In the genomic region with DNA sequence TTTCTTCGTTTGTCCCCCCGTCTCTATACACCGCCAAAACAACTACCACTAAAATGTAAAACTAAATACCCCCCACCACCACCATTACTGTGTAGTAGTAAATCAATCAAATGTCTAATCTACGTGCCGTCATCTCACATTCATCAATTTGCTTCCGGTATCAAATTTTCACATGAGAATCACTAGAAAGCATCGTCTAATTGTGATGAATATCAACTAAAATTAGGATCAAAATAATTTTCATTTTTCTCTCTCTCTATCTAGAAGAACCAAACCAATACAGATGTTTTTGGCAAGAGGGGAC, we compare ENCODE assay signal across 7 worm cellular contexts.
TF ChIP-seq lines count a peak whose summit lies in the region.

No protein-coding gene starts in this region.

TF ChIP-seq in whole organism, L1 larva, 84 proteins besides CTCF, POLR2A, EP300 and RAD21 (continues in another document):
- no peak for TF ChIP-seq lin-39 (tag; optimal IDR thresholded peaks at IDR 0.05; lab: Kevin White, UChicago)
- peak; percentile 19 for TF ChIP-seq zip-4 (GFP tag; optimal IDR thresholded peaks at IDR 0.05; lab: Kevin White, UChicago)
- no peak for TF ChIP-seq elt-2 (tag; optimal IDR thresholded peaks at IDR 0.05; lab: Kevin White, UChicago)
- no peak for TF ChIP-seq sox-4 (tag; optimal IDR thresholded peaks at IDR 0.05; lab: Kevin White, UChicago)
- TF ChIP-seq nhr-71 (tag; optimal IDR thresholded peaks at IDR 0.05; lab: Kevin White, UChicago) = peak; percentile 43
- no peak for TF ChIP-seq unc-98 (GFP tag; IDR thresholded peaks at IDR 0.05; lab: Robert Waterston, UW)
- no peak for TF ChIP-seq lin-15B (tag; optimal IDR thresholded peaks at IDR 0.05; lab: Kevin White, UChicago)
- no peak for TF ChIP-seq snpc-4 (tag; optimal IDR thresholded peaks at IDR 0.05; lab: Kevin White, UChicago)
- no peak for TF ChIP-seq nhr-28 (tag; optimal IDR thresholded peaks at IDR 0.05; lab: Kevin White, UChicago)
- no peak for TF ChIP-seq unc-130 (tag; optimal IDR thresholded peaks at IDR 0.05; lab: Kevin White, UChicago)
- no peak for TF ChIP-seq efl-3 (GFP tag; optimal IDR thresholded peaks at IDR 0.05; lab: Kevin White, UChicago)
- no peak for TF ChIP-seq mef-2 (tag; optimal IDR thresholded peaks at IDR 0.05; lab: Kevin White, UChicago)
- no peak for TF ChIP-seq ceh-82 (tag; optimal IDR thresholded peaks at IDR 0.05; lab: Kevin White, UChicago)

TF ChIP-seq in whole organism, L2 larva, 48 proteins besides CTCF, POLR2A, EP300 and RAD21 (continues in another document):
- no peak for TF ChIP-seq sem-4 (tag; optimal IDR thresholded peaks at IDR 0.05; lab: Kevin White, UChicago)
- TF ChIP-seq nhr-23 (tag; optimal IDR thresholded peaks at IDR 0.05; lab: Kevin White, UChicago) = no peak
- TF ChIP-seq nhr-10 (tag; optimal IDR thresholded peaks at IDR 0.05; lab: Kevin White, UChicago) = no peak
- TF ChIP-seq nhr-12 (tag; optimal IDR thresholded peaks at IDR 0.05; lab: Kevin White, UChicago) = no peak
- TF ChIP-seq unc-55 (GFP tag; optimal IDR thresholded peaks at IDR 0.05; lab: Kevin White, UChicago) = peak; percentile 19
- no peak for TF ChIP-seq sma-9 (GFP tag; optimal IDR thresholded peaks at IDR 0.05; lab: Kevin White, UChicago)
- TF ChIP-seq sma-9 (tag; optimal IDR thresholded peaks at IDR 0.05; lab: Kevin White, UChicago) = no peak
- TF ChIP-seq aly-2 (tag; optimal IDR thresholded peaks at IDR 0.05; lab: Kevin White, UChicago) = no peak
- peak; percentile 83 for TF ChIP-seq ama-1 (optimal IDR thresholded peaks at IDR 0.05; lab: Kevin White, UChicago)
- TF ChIP-seq gmeb-1 (tag; optimal IDR thresholded peaks at IDR 0.05; lab: Kevin White, UChicago) = no peak
- TF ChIP-seq elt-1 (tag; optimal IDR thresholded peaks at IDR 0.05; lab: Kevin White, UChicago) = no peak
- peak; percentile 9 for TF ChIP-seq C34F6.9 (tag; optimal IDR thresholded peaks at IDR 0.05; lab: Kevin White, UChicago)
- peak; percentile 48 for TF ChIP-seq ztf-4 (tag; optimal IDR thresholded peaks at IDR 0.05; lab: Kevin White, UChicago)
- no peak for TF ChIP-seq nhr-77 (tag; optimal IDR thresholded peaks at IDR 0.05; lab: Kevin White, UChicago)

TF ChIP-seq in whole organism, L3 larva, 47 proteins besides CTCF, POLR2A, EP300 and RAD21:
- TF ChIP-seq nhr-11 (tag; optimal IDR thresholded peaks at IDR 0.05; lab: Kevin White, UChicago) = peak; percentile 3
- peak; percentile 36 for TF ChIP-seq ztf-4 (tag; optimal IDR thresholded peaks at IDR 0.05; lab: Kevin White, UChicago)
- peak; percentile 5 for TF ChIP-seq nfya-1 (tag; optimal IDR thresholded peaks at IDR 0.05; lab: Kevin White, UChicago; ENCODE audit: insufficient read depth)
- no peak for TF ChIP-seq zag-1 (tag; optimal IDR thresholded peaks at IDR 0.05; lab: Kevin White, UChicago)
- TF ChIP-seq lin-15B (tag; optimal IDR thresholded peaks at IDR 0.05; lab: Kevin White, UChicago) = no peak
- TF ChIP-seq lin-39 (tag; optimal IDR thresholded peaks at IDR 0.05; lab: Kevin White, UChicago) = peak; percentile 14
- peak; percentile 24 for TF ChIP-seq nhr-25 (tag; optimal IDR thresholded peaks at IDR 0.05; lab: Kevin White, UChicago)

TF ChIP-seq in whole organism, L4 larva, 104 proteins besides CTCF, POLR2A, EP300 and RAD21 (continues in another document):
- TF ChIP-seq lsy-2 (tag; optimal IDR thresholded peaks at IDR 0.05; lab: Kevin White, UChicago) = peak in 1 of 2 experiments; percentile 19
- no peak for TF ChIP-seq dmd-8 (GFP tag; IDR thresholded peaks at IDR 0.05; lab: Robert Waterston, UW)
- TF ChIP-seq ama-1 (optimal IDR thresholded peaks at IDR 0.05; lab: Kevin White, UChicago) = peak; percentile 57
- TF ChIP-seq nhr-77 (tag; optimal IDR thresholded peaks at IDR 0.05; lab: Kevin White, UChicago) = peak; percentile 22
- TF ChIP-seq lin-13 (GFP tag; optimal IDR thresholded peaks at IDR 0.05; lab: Kevin White, UChicago) = peak; percentile 21
- TF ChIP-seq F49E8.2 (tag; optimal IDR thresholded peaks at IDR 0.05; lab: Kevin White, UChicago; ENCODE audit: borderline replicate concordance) = no peak
- TF ChIP-seq ceh-62 (tag; optimal IDR thresholded peaks at IDR 0.05; lab: Kevin White, UChicago) = no peak
- TF ChIP-seq mep-1 (tag; optimal IDR thresholded peaks at IDR 0.05; lab: Kevin White, UChicago) = peak; percentile 18
- TF ChIP-seq nhr-25 (tag; optimal IDR thresholded peaks at IDR 0.05; lab: Kevin White, UChicago; ENCODE audit: borderline replicate concordance, insufficient read depth) = peak; percentile 20
- TF ChIP-seq unc-62 (GFP tag; optimal IDR thresholded peaks at IDR 0.05 in 1 of 2; lab: Kevin White, UChicago) = peak in 1 of 2 experiments; percentile 69
- TF ChIP-seq unc-62 (tag; optimal IDR thresholded peaks at IDR 0.05; lab: Kevin White, UChicago) = no peak
- no peak for TF ChIP-seq fkh-10 (GFP tag; optimal IDR thresholded peaks at IDR 0.05; lab: Kevin White, UChicago)
- TF ChIP-seq daf-19 (GFP tag; conservative IDR thresholded peaks at IDR 0.05; lab: Robert Waterston, UW) = no peak
- peak; percentile 39 for TF ChIP-seq T20F7.1 (GFP tag; optimal IDR thresholded peaks at IDR 0.05; lab: Kevin White, UChicago)

TF ChIP-seq in whole organism, late embryonic, 69 proteins besides CTCF, POLR2A, EP300 and RAD21:
- TF ChIP-seq unc-55 (GFP tag; optimal IDR thresholded peaks at IDR 0.05; lab: Kevin White, UChicago) (peak; percentile 79), hlh-13 (GFP tag; optimal IDR thresholded peaks at IDR 0.05; lab: Kevin White, UChicago) (no peak)

TF ChIP-seq in whole organism, mixed stage, embryonic, 35 proteins besides CTCF, POLR2A, EP300 and RAD21:
- TF ChIP-seq unc-120 (tag; optimal IDR thresholded peaks at IDR 0.05; lab: Kevin White, UChicago; ENCODE audit: poor library complexity, severe bottlenecking) = no peak
- no peak for TF ChIP-seq lin-13 (tag; optimal IDR thresholded peaks at IDR 0.05; lab: Kevin White, UChicago)
- peak; percentile 76 for TF ChIP-seq unc-62 (GFP tag; optimal IDR thresholded peaks at IDR 0.05; lab: Kevin White, UChicago)

TF ChIP-seq in whole organism, young adult, 124 proteins besides CTCF, POLR2A, EP300 and RAD21:
- 0 out of 2 replicates have a peak, but pooled peaks have one; percentile 7 for TF ChIP-seq nfyb-1 (GFP tag; IDR thresholded peaks at IDR 0.05; lab: Robert Waterston, UW)
- peak; percentile 30 for TF ChIP-seq pha-4 (tag; optimal IDR thresholded peaks at IDR 0.05; lab: Kevin White, UChicago)
- TF ChIP-seq akir-1 (GFP tag; optimal IDR thresholded peaks at IDR 0.05; lab: Kevin White, UChicago) = no peak
- TF ChIP-seq Y95B8A.8 (GFP tag; IDR thresholded peaks at IDR 0.05; lab: Robert Waterston, UW) = 0 out of 2 replicates have a peak, but pooled peaks have one; percentile 10
- no peak for TF ChIP-seq F23B12.7 (tag; optimal IDR thresholded peaks at IDR 0.05; lab: Kevin White, UChicago; ENCODE audit: insufficient read depth)
- TF ChIP-seq tbx-9 (tag; optimal IDR thresholded peaks at IDR 0.05; lab: Kevin White, UChicago; ENCODE audit: borderline replicate concordance) = no peak
- no peak for TF ChIP-seq K11D2.4 (GFP tag; IDR thresholded peaks at IDR 0.05; lab: Robert Waterston, UW)
